Worm (Caenorhabditis elegans): ENCODE measurements around the gene srb-1.
"Not testable (repeated sequence)": the region's sequence is repeated elsewhere in the genome, so short reads cannot be mapped to it uniquely, and the experiment has no call there.

Gene srb-1

DNA sequence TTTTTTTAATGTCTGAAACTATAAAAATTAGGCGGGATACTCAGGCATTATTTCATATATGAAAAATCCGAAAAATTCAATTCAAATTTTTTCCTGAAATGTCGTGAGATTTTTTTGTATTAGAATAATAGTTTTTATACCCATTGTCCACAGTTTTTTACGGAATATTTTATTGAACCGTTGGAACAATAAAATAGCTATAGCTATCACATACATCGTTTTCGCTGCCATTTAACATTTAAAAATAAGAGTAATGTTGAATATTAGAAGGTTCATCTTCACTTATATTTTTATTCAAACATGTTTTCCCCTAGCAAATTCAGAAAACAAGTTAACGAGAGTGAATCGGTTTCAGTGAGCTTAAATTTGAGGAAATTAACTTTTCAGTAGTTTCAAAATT is 778 bp upstream of the srb-1 start, which contains the start of gene C27D6.15:
Gene C27D6.15, plus strand, starts transcription at position 301 of the 400 bp plus-strand sequence.
- TF ChIP-seq ceh-39 (tag; optimal IDR thresholded peaks at IDR 0.05) (no peak), lin-13 (tag; optimal IDR thresholded peaks at IDR 0.05) (no peak), ces-1 (GFP tag; optimal IDR thresholded peaks at IDR 0.05) (no peak), mep-1 (tag; optimal IDR thresholded peaks at IDR 0.05) (no peak), ham-2 (GFP tag; optimal IDR thresholded peaks at IDR 0.05) (no peak), snpc-4 (tag; optimal IDR thresholded peaks at IDR 0.05) (no peak), mls-2 (tag; optimal IDR thresholded peaks at IDR 0.05) (no peak), hlh-1 (tag; optimal IDR thresholded peaks at IDR 0.05) (no peak)

DNA sequence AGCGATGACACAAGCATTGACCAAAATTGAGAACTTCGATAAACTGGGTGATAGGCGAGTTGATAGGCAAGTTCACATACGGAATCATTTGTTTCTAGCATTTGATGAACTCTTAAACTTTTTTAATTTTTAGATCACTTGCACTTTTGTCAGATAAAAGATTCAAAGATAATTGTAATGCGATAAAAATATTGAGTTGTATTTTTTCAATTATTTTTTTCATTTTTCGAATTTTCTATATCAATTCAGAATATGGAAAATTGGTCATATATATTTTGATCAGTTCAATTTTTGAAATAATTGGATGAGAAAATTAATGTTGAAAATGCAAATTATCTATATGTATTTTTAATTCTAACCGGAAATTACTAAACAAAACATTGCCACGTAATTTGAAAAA is 4.1 kb downstream of the srb-1 start, which contains the start of gene srb-3:
Gene srb-3, minus strand, starts transcription at position 101 of the 400 bp plus-strand sequence.
- TF ChIP-seq cnd-1 (tag; optimal IDR thresholded peaks at IDR 0.05) (no peak), elt-3 (tag; optimal IDR thresholded peaks at IDR 0.05) (no peak), ztf-11 (tag; optimal IDR thresholded peaks at IDR 0.05) (no peak), drap-1 (GFP tag; optimal IDR thresholded peaks at IDR 0.05) (no peak), ceh-83 (GFP tag; optimal IDR thresholded peaks at IDR 0.05) (no peak), unc-62 (GFP tag; optimal IDR thresholded peaks at IDR 0.05) (no peak), nhr-12 (tag; optimal IDR thresholded peaks at IDR 0.05) (no peak), M03D4.4 (tag; optimal IDR thresholded peaks at IDR 0.05) (no peak), unc-39 (tag; optimal IDR thresholded peaks at IDR 0.05) (no peak), ham-2 (GFP tag; optimal IDR thresholded peaks at IDR 0.05) (no peak), flh-1 (GFP tag; optimal IDR thresholded peaks at IDR 0.05) (no peak), lin-32 (GFP tag; optimal IDR thresholded peaks at IDR 0.05) (no peak)

DNA sequence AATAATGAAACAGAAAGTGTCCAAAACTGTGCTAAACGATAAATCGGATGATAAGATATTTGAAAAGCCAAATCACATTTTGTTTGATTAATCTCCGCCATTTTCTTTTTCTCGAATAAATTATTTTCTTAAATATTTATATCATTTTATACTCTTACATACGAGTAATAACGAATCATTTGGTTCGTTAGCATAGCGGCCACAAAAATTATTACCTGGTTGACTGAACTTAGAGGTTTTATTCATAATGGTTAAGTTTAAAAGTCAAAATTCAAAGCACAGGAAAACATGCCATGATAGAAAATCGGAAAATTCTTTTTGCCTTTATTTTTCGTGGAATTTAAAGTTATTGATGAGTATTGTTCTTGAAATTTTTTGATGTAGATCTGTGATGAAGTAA is 7.5 kb downstream of the srb-1 start, which contains the start of gene srb-5:
Gene srb-5, minus strand, starts transcription at position 101 of the 400 bp plus-strand sequence.
- TF ChIP-seq ces-1 (GFP tag; optimal IDR thresholded peaks at IDR 0.05) (no peak), mep-1 (tag; optimal IDR thresholded peaks at IDR 0.05) (no peak), snpc-4 (tag; optimal IDR thresholded peaks at IDR 0.05) (no peak), sem-2 (GFP tag; optimal IDR thresholded peaks at IDR 0.05) (no peak), nhr-12 (tag; optimal IDR thresholded peaks at IDR 0.05) (no peak), zip-8 (tag; optimal IDR thresholded peaks at IDR 0.05) (no peak)

DNA sequence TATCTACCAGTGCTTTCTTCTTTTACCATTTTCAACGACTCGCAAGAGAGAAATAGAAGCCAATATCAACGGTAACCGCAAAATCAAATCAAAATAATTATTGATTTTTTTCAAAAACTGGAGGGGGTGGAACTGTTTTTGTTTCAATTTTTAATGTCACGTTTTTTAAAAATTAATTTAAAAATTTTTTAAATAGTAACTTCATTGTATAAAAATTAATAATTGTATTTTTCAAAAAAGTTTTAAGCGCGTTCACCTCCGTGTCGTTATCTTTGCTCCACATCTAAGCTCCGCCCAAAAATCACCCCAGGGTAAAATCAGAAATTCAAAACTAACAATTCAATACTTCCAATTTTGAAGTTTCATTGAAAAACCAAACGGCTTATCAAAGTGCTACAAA is 9.7 kb downstream of the srb-1 start, which contains the start of gene C27D6.11:
Gene C27D6.11, minus strand, starts transcription at position 101 of the 400 bp plus-strand sequence.
- TF ChIP-seq ceh-83 (GFP tag; optimal IDR thresholded peaks at IDR 0.05): no peak
- TF ChIP-seq snpc-4 (tag; optimal IDR thresholded peaks at IDR 0.05): no peak
- no peak for TF ChIP-seq M03D4.4 (tag; optimal IDR thresholded peaks at IDR 0.05)
- TF ChIP-seq hlh-1 (tag; optimal IDR thresholded peaks at IDR 0.05): no peak

DNA sequence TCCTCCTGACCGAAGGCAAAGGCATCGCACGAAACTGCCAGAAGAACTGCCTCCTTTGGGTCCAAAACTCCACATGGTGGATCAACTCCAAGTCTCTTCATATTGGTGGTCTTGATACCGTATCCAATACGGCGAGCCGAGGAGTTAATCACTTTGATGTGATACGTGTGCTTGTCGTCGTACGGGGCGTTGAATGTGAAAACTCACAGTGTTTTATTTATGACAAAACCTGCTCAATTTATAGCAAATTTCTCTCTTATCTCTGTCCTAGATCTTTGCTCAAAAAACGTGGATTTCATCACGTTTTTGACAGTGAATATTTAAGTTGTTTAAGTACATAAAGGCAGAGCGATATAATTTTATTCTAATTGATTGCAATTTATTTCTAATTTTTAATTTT is 12.1 kb downstream of the srb-1 start, which contains the start of gene F58A6.9:
Gene F58A6.9, minus strand, starts transcription at position 101 of the 400 bp plus-strand sequence.
- TF ChIP-seq unc-120 (tag; optimal IDR thresholded peaks at IDR 0.05; ENCODE audit: poor library complexity, severe bottlenecking); mls-2 (tag; optimal IDR thresholded peaks at IDR 0.05); sem-2 (GFP tag; optimal IDR thresholded peaks at IDR 0.05): not testable (repeated sequence)

DNA sequence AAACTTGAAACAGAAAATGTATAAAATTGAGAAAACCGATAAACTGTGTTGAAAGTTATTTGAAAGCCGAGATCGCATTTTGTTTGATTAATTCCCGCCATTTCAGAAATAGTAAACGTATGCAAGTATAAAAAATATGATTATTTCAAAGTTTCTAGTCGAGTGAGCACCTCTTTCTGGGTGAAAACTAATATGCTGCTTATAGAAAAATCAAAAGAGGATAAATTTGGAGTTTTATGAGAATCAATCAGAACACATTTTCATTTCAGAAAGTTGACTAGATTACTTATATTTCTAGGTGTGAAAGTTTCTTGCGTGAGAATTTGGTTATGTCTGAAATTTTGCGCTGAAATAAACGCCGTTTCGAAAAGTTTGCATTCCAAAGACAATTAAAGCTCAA is 13.3 kb downstream of the srb-1 start, which contains the start of gene srb-13:
Gene srb-13, minus strand, starts transcription at position 101 of the 400 bp plus-strand sequence.
- TF ChIP-seq lsy-2 (tag; optimal IDR thresholded peaks at IDR 0.05) (no peak), elt-1 (tag; optimal IDR thresholded peaks at IDR 0.05; ENCODE audit: borderline replicate concordance, insufficient read depth) (no peak), tbx-8 (GFP tag; optimal IDR thresholded peaks at IDR 0.05) (no peak), flh-1 (GFP tag; optimal IDR thresholded peaks at IDR 0.05) (no peak), nhr-28 (tag; optimal IDR thresholded peaks at IDR 0.05) (no peak), pha-4 (tag; optimal IDR thresholded peaks at IDR 0.05) (no peak), ztf-11 (tag; optimal IDR thresholded peaks at IDR 0.05) (no peak), hlh-1 (tag; optimal IDR thresholded peaks at IDR 0.05) (no peak), ces-1 (GFP tag; optimal IDR thresholded peaks at IDR 0.05) (no peak)

DNA sequence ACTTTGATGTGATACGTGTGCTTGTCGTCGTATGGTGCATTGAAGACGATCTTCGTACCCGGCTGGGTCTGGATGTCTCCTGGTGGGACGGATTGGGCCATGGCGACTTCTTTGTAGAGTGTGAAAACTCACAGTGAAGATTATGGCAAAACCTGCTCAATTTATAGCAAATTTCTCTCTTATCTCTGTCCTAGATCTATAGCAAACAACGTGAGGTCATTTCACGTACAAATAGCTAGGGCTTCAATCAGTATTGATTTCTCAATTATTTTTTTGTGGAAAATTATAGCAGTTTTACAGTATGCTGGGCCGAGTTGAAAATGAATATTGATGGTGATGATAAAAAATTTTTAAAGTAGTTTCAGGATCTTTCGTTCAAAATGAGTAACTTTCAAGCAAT is 13.8 kb downstream of the srb-1 start, which contains the start of gene msp-45:
Gene msp-45, minus strand, starts transcription at position 101 of the 400 bp plus-strand sequence.
- no peak for TF ChIP-seq nhr-12 (tag; optimal IDR thresholded peaks at IDR 0.05)
- TF ChIP-seq sptf-1 (tag; optimal IDR thresholded peaks at IDR 0.05): no peak
- no peak for TF ChIP-seq ztf-11 (tag; optimal IDR thresholded peaks at IDR 0.05)
- no peak for TF ChIP-seq unc-39 (tag; optimal IDR thresholded peaks at IDR 0.05)
- no peak for TF ChIP-seq mab-5 (tag; optimal IDR thresholded peaks at IDR 0.05)
- no peak for TF ChIP-seq cnd-1 (tag; optimal IDR thresholded peaks at IDR 0.05)
- no peak for TF ChIP-seq elt-1 (tag; optimal IDR thresholded peaks at IDR 0.05; ENCODE audit: borderline replicate concordance, insufficient read depth)
- TF ChIP-seq nhr-2 (tag; optimal IDR thresholded peaks at IDR 0.05): no peak
- no peak for TF ChIP-seq elt-3 (tag; optimal IDR thresholded peaks at IDR 0.05)
- TF ChIP-seq nhr-76 (tag; optimal IDR thresholded peaks at IDR 0.05): no peak
- TF ChIP-seq nhr-28 (tag; optimal IDR thresholded peaks at IDR 0.05): no peak
- TF ChIP-seq ces-1 (GFP tag; optimal IDR thresholded peaks at IDR 0.05): no peak
- no peak for TF ChIP-seq M03D4.4 (tag; optimal IDR thresholded peaks at IDR 0.05)
- no peak for TF ChIP-seq unc-120 (tag; optimal IDR thresholded peaks at IDR 0.05; ENCODE audit: poor library complexity, severe bottlenecking)
- no peak for TF ChIP-seq pha-4 (tag; optimal IDR thresholded peaks at IDR 0.05)
- no peak for TF ChIP-seq flh-1 (GFP tag; optimal IDR thresholded peaks at IDR 0.05)

Measured in whole organism, mixed stage, embryonic.